Worm (Caenorhabditis elegans) whole organism, mixed stage, embryonic: Measurements from ENCODE around the gene ifta-1.

Source experiments
- drap-1 ChIP-seq: fragments of 200-800 bp; sonication (Bioruptor generic); optimal IDR thresholded peaks from 3 replicates; lab custom pipeline; 2018; ENCODE audit warnings: mild to moderate bottlenecking, missing genetic modification characterization, missing compliant biosample characterization
- elt-3 ChIP-seq: fragments of 150-350 bp; optimal IDR thresholded peaks from 2 replicates; lab custom pipeline; 2014; ENCODE audit warnings: missing biosample characterization, missing genetic modification characterization
- lin-13 ChIP-seq: fragments of 150-350 bp; optimal IDR thresholded peaks from 2 replicates; lab custom pipeline; 2014; ENCODE audit warnings: missing biosample characterization, missing genetic modification characterization
- nhr-237 ChIP-seq: fragments of 150-350 bp; optimal IDR thresholded peaks from 2 replicates; lab custom pipeline; 2014; ENCODE audit warnings: missing biosample characterization, missing genetic modification characterization
- pha-4 ChIP-seq: fragments of 150-350 bp; optimal IDR thresholded peaks from 2 replicates; lab custom pipeline; 2018; ENCODE audit warnings: missing biosample characterization, missing genetic modification reagents, missing genetic modification characterization
- unc-39 ChIP-seq: fragments of 150-350 bp; optimal IDR thresholded peaks from 2 replicates; lab custom pipeline; 2014; ENCODE audit warnings: missing biosample characterization, missing genetic modification characterization

DNA sequence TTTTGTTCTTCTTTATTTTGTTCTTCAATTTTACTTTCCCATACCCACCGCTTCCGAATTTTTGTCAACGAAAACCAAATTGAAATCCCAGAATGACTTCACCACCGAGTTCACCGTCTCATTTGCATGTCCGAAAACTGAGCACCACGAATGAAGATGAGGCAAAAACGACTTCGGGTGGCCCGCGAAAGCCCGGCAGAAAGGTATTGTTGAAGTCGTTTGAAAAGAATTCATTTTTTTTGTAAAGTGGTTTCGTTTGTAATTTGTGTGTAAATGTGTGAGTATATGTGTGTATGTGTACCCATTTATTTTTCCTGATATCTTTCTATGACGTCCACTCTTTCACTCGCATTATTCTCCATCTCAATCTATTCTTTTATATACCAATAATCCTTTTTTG is 5.4 kb upstream of the ifta-1 start, which contains the start of gene C38C5.1:
- TF ChIP-seq pha-4 (tag; lab: Kevin White, UChicago) (no peak), elt-3 (no peak), unc-39 (tag; lab: Kevin White, UChicago) (no peak), lin-13 (no peak), drap-1 (GFP tag; lab: Kevin White, UChicago) (no peak), nhr-237 (tag; lab: Kevin White, UChicago) (no peak)
